Fruit fly (Drosophila melanogaster) whole organism, wandering third instar larva: Measurements from ENCODE around the gene CG43439.

Experiments
- CG32264 ChIP-seq: fragments of 200-800 bp; sonication (Bioruptor generic); optimal IDR thresholded peaks from 2 replicates; lab custom pipeline; 2016; ENCODE audit warnings: missing biosample characterization, missing genetic modification characterization
- CrebA ChIP-seq: fragments of 200-800 bp; sonication (Bioruptor generic); optimal IDR thresholded peaks from 2 replicates; lab custom pipeline; 2016; ENCODE audit warnings: missing biosample characterization, mild to moderate bottlenecking, missing genetic modification characterization, borderline replicate concordance
- Dfd ChIP-seq: fragments of >200 bp; optimal IDR thresholded peaks from 2 replicates; lab custom pipeline; 2017; ENCODE audit warnings: missing biosample characterization, missing genetic modification characterization
- GATAd ChIP-seq: sonication (Bioruptor generic); optimal IDR thresholded peaks from 2 replicates; lab custom pipeline; 2016; ENCODE audit warnings: missing biosample characterization, missing genetic modification characterization
- Hnf4 ChIP-seq: fragments of 200-800 bp; sonication (Bioruptor generic); optimal IDR thresholded peaks from 2 replicates; lab custom pipeline; 2016; ENCODE audit warnings: missing biosample characterization, mild to moderate bottlenecking, missing genetic modification characterization
- Hr78 ChIP-seq: fragments of >200 bp; optimal IDR thresholded peaks from 2 replicates; lab custom pipeline; 2017; ENCODE audit warnings: missing biosample characterization, missing genetic modification characterization
- Jra ChIP-seq: sonication (Bioruptor generic); optimal IDR thresholded peaks from 2 replicates; lab custom pipeline; 2016; ENCODE audit warnings: missing biosample characterization, missing genetic modification characterization
- Mio ChIP-seq: sonication (Bioruptor generic); optimal IDR thresholded peaks from 2 replicates; lab custom pipeline; 2016; ENCODE audit warnings: missing biosample characterization, missing genetic modification characterization
- Myc ChIP-seq: fragments of >200 bp; optimal IDR thresholded peaks from 2 replicates; lab custom pipeline; 2017
- N ChIP-seq: fragments of >200 bp; optimal IDR thresholded peaks from 2 replicates; lab custom pipeline; 2018; ENCODE audit warnings: missing biosample characterization, missing external identifiers, missing genetic modification characterization
- OdsH ChIP-seq: fragments of 200-800 bp; sonication (Bioruptor generic); optimal IDR thresholded peaks from 2 replicates; lab custom pipeline; 2016; ENCODE audit warnings: missing biosample characterization, mild to moderate bottlenecking, missing genetic modification characterization
- Rel ChIP-seq, 2 experiments: fragments of 200-800 bp; sonication (Bioruptor generic) in 1 of 2; optimal IDR thresholded peaks; 2 replicates in 1 of 2; 3 replicates in 1 of 2; lab custom pipeline; 2016 to 2019; ENCODE audit warnings: mild to moderate bottlenecking in 2 of 2, missing biosample characterization in 2 of 2, missing genetic modification characterization in 2 of 2, moderate library complexity in 1 of 2
- Sp1 ChIP-seq: fragments of 200-800 bp; sonication (Bioruptor generic); optimal IDR thresholded peaks from 3 replicates; lab custom pipeline; 2019; ENCODE audit warnings: missing biosample characterization, mild to moderate bottlenecking, missing genetic modification characterization, moderate library complexity
- dmrt93B ChIP-seq: fragments of 200-800 bp; sonication (Bioruptor generic); optimal IDR thresholded peaks from 2 replicates; lab custom pipeline; 2018; ENCODE audit warnings: missing biosample characterization, mild to moderate bottlenecking, missing genetic modification characterization
- dsf ChIP-seq: sonication (Bioruptor generic); optimal IDR thresholded peaks from 2 replicates; lab custom pipeline; 2016; ENCODE audit warnings: missing biosample characterization, missing genetic modification characterization, borderline replicate concordance
- foxo ChIP-seq, 2 experiments: fragments of 200-800 bp; sonication (Bioruptor generic); optimal IDR thresholded peaks; 2 replicates in 1 of 2; 3 replicates in 1 of 2; lab custom pipeline; 2016 to 2017; ENCODE audit warnings: missing biosample characterization in 2 of 2, missing genetic modification characterization in 2 of 2
- fru ChIP-seq: fragments of 200-800 bp; sonication (Bioruptor generic); optimal IDR thresholded peaks from 3 replicates; lab custom pipeline; 2016; ENCODE audit warnings: missing biosample characterization, mild to moderate bottlenecking, missing genetic modification characterization
- h ChIP-seq: fragments of 200-800 bp; sonication (Bioruptor generic); optimal IDR thresholded peaks from 3 replicates; lab custom pipeline; 2016; ENCODE audit warnings: missing biosample characterization, mild to moderate bottlenecking, missing genetic modification characterization
- lola ChIP-seq: fragments of >200 bp; optimal IDR thresholded peaks from 2 replicates; lab custom pipeline; 2017; ENCODE audit warnings: missing biosample characterization, missing genetic modification characterization
- pan ChIP-seq: fragments of >200 bp; optimal IDR thresholded peaks from 2 replicates; lab custom pipeline; 2017
- psq ChIP-seq: fragments of 200-800 bp; sonication (Bioruptor generic); optimal IDR thresholded peaks from 3 replicates; lab custom pipeline; 2017; ENCODE audit warnings: missing biosample characterization, mild to moderate bottlenecking, missing genetic modification characterization, moderate library complexity
- sage ChIP-seq: fragments of 200-800 bp; sonication (Bioruptor generic); optimal IDR thresholded peaks from 2 replicates; lab custom pipeline; 2016; ENCODE audit warnings: missing biosample characterization, mild to moderate bottlenecking, missing genetic modification characterization
- sv ChIP-seq: fragments of 200-800 bp; sonication (Bioruptor generic); optimal IDR thresholded peaks from 3 replicates; lab custom pipeline; 2016; ENCODE audit warnings: missing biosample characterization, missing genetic modification characterization
- tai ChIP-seq: sonication (Bioruptor generic); optimal IDR thresholded peaks from 2 replicates; lab custom pipeline; 2016; ENCODE audit warnings: missing biosample characterization, missing genetic modification characterization
- usp ChIP-seq: fragments of >200 bp; optimal IDR thresholded peaks from 2 replicates; lab custom pipeline; 2017; ENCODE audit warnings: missing biosample characterization, missing genetic modification characterization

The CG43439 gene

DNA sequence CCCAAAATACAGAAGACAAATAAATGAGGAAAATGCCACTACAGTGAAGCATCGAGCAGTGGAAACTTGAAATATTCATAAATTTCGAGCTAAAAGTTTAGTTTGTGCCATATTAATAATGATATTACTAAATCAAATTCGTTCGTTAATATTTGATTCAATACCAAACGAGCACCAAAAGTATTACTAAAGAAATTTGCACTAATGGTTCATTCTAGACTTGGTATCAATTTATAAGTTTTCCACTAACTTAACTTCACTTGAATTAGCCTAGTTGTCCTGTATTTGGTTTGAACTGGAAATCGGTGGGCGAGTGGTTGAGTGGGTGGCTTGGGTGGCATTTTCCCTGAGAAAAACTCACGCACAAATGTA, 40.5 kb downstream of the CG43439 start:
- TF ChIP-seq GATAd (GFP tag; lab: Kevin White, UChicago), result no peak
- TF ChIP-seq psq (GFP tag; lab: Kevin White, UChicago), result no peak
- TF ChIP-seq dmrt93B (GFP tag; lab: Kevin White, UChicago), result no peak
- TF ChIP-seq fru, result no peak
- no peak for TF ChIP-seq Mio (GFP tag; lab: Kevin White, UChicago)
- TF ChIP-seq Sp1 (GFP tag; lab: Kevin White, UChicago), result no peak
- TF ChIP-seq N (GFP tag; lab: Kevin White, UChicago), result no peak
- no peak for TF ChIP-seq dsf (GFP tag; lab: Kevin White, UChicago)
- no peak for TF ChIP-seq usp (GFP tag; lab: Kevin White, UChicago)
- no peak for TF ChIP-seq foxo (GFP tag; optimal IDR thresholded peaks at IDR 0.05; lab: Kevin White, UChicago)
- no peak for TF ChIP-seq Hr78 (GFP tag; lab: Kevin White, UChicago)
- TF ChIP-seq CG32264 (GFP tag; lab: Kevin White, UChicago), result no peak

DNA sequence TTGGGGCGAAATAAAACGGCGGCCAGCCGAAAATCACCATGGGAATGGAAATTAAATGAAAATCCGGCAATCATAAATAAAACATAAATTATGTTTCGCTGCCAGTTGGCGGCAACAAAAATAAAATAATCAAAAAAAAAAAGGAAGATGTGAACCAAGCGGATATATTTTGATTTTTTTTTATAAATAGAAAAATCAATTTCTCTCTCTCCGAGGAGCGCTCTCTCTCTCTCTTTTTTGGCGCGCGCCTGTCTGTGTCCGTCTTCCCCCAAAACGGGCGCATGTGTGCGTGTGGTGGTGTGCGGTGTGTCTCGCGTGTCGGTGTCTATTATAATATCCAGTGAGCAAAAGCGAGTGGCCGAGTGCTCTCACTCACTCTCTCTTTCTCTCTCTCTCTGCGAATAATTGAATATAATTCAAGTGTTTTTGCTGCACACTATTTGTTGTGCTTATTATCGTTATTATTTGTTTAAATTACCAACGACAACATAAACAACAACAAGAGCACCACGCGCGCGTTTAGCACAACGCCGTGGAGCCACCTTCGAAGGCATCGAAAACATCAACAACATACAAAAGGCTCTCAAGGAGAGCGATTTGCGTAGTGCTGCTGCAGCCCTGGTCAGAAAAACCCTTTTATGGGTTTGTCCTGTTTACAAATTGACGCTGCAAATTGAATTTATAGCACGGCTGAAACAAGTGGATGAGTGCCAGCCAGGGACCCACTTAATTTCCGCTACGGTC, 41.0 kb downstream of the CG43439 start:
- no peak for TF ChIP-seq CrebA (GFP tag; lab: Kevin White, UChicago)
- no peak for TF ChIP-seq Hnf4 (GFP tag; lab: Kevin White, UChicago)
- no peak for TF ChIP-seq lola
- TF ChIP-seq usp (GFP tag; lab: Kevin White, UChicago), result no peak
- no peak for TF ChIP-seq CG32264 (GFP tag; lab: Kevin White, UChicago)
- TF ChIP-seq tai (GFP tag; lab: Kevin White, UChicago), result no peak
- no peak for TF ChIP-seq Myc
- TF ChIP-seq Mio (GFP tag; lab: Kevin White, UChicago), result no peak

DNA sequence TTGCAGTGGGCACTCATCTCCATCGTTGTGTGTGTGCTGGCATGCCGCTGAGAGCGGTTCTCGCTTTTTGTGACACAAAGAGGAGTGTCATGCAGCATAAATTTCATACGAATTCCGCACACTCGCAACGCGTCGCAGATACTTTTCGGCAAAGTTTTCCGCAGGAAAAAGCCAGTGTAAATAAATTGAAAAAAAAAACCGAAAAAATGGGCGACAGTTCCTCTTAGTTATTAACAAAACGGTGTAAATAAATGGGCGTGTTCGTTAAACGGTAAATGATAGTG, 41.6 kb downstream of the CG43439 start, which contains the start of gene tow:
tow (plus strand) TSS at position 26 of the 284 bp plus-strand sequence.
- TF ChIP-seq CG32264 (GFP tag; lab: Kevin White, UChicago) (no peak), psq (GFP tag; lab: Kevin White, UChicago) (no peak), OdsH (GFP tag; lab: Kevin White, UChicago) (no peak), Dfd (no peak), foxo (GFP tag; optimal IDR thresholded peaks at IDR 0.05; lab: Kevin White, UChicago) (no peak), Rel (GFP tag; optimal IDR thresholded peaks at IDR 0.05; lab: Kevin White, UChicago) (no peak), Rel (tag; optimal IDR thresholded peaks at IDR 0.05; lab: Kevin White, UChicago) (no peak), sage (GFP tag; lab: Kevin White, UChicago) (no peak), h (GFP tag; lab: Kevin White, UChicago) (no peak), Hr78 (GFP tag; lab: Kevin White, UChicago) (no peak), Hnf4 (GFP tag; lab: Kevin White, UChicago) (no peak), Myc (no peak), sv (GFP tag; lab: Kevin White, UChicago) (no peak), fru (no peak), Jra (no peak), GATAd (GFP tag; lab: Kevin White, UChicago) (no peak), pan (lab: Kevin White, UChicago) (no peak)

DNA sequence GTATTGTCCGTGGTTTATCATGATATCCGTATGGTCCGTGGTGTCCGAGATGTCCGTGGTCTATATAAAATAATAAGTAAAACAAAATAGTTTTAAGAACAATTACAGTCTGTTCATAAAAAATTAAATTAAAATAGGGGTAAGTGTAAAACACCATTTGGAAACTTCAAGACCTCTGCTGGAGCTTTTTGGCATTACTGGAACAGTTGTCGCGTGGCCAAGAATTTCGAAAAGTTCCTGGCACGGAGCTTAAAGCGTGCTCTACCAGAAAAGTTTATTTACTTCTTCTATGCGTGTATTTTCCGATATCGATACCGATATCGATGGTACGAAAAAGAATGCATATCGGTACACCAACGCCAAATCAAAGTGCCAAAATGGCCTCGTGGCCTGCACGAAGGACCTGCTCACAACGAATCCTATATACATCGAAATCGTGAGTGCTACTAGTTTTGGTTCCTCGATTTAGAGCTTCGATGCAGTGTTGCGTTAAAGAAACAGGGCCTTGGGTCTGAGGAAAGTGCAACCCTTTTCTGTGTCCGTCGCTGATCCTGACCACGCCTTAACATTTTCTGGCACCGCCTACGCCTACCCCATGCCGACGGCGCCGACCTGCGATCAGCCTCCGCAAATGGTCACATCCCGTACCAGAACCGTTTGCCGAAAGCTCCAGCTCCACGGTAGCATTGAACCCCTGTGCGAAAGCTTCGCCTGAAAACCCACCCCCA, 42.1 kb downstream of the CG43439 start:
- TF ChIP-seq fru (no peak), h (GFP tag; lab: Kevin White, UChicago) (peak; percentile 58)

DNA sequence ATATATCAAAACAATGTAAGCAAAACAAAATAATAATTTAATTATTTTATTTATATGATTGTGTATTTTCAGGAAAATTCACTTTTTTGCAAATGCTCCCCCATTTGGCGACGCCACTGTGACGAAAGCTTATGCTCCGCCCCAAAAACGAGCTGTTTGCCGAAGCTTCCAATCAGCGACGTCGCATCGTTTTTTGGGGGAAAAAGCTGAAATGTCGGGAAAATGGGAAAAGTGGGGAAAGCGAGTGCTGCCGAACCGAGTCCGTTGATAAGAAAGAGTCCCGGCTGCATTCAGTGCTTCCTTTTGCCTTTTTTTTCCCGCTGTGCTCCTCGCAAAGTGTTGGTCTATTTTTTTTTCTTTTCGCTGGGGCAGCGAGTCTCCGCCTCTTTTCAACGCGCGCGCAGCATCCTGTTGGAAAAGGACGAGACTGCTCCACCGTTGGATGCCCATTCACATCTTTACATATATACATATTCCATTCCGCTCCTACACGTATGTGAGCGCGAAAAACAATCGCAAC, 49.5 kb downstream of the CG43439 start:
- TF ChIP-seq OdsH (GFP tag; lab: Kevin White, UChicago), result no peak
- TF ChIP-seq sv (GFP tag; lab: Kevin White, UChicago), result no peak
- TF ChIP-seq usp (GFP tag; lab: Kevin White, UChicago), result no peak
- TF ChIP-seq Hnf4 (GFP tag; lab: Kevin White, UChicago), result no peak
